Worm (Caenorhabditis elegans): ENCODE results near the gene rnh-2.

DNA sequence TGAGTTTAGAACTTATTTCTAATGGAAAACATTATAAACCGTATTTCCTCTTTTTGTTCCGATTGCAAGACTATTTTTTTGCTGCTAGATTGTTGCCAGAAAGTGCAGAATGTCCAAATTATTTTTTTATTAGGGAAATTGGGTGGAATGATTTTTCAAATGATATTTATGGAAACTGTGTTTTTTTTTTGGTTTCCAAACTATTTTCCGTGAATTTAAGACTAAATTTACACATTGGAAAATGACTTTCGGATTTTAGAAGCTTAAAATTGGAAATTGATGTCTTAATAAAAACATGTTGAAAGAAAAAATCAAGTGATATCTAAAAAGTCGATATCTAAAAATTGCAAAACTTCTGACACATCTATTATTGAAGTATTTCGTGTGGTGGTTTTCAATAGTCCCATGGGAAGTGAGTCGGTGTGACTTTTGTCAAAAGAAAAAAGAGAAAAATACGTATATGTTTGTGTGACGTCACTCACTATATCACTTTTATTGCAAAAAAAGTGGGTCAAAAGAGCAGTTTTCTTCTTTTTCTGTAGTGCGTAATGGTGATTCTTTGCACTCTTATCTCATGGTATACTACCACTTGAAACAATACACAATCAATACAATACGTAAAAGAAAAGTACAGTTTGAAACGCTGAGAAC is 12.8 kb upstream of the rnh-2 start:
- TF ChIP-seq Y53G8AR.9 (GFP tag; conservative IDR thresholded peaks at IDR 0.05) (no peak), hlh-12 (tag; optimal IDR thresholded peaks at IDR 0.05) (no peak), B0261.1 (tag; optimal IDR thresholded peaks at IDR 0.05) (no peak), nhr-27 (tag; optimal IDR thresholded peaks at IDR 0.05) (no peak), sea-2 (GFP tag; IDR thresholded peaks at IDR 0.05) (no peak), ztf-26 (tag; optimal IDR thresholded peaks at IDR 0.05) (no peak), repo-1 (tag; optimal IDR thresholded peaks at IDR 0.05) (no peak), F49E8.2 (tag; optimal IDR thresholded peaks at IDR 0.05; ENCODE audit: insufficient read depth) (no peak), madf-10 (tag; optimal IDR thresholded peaks at IDR 0.05) (no peak)
